Worm (Caenorhabditis elegans) whole organism, mixed stage, embryonic: ENCODE measurements around the gene bkip-1.

ENCODE experiments used
- M03D4.4 ChIP-seq: sonication (generic microtip); optimal IDR thresholded peaks from 2 replicates; lab custom pipeline; 2017; ENCODE audit warnings: mild to moderate bottlenecking, missing genetic modification characterization, missing compliant biosample characterization
- bed-3 ChIP-seq: fragments of 200-800 bp; sonication (Bioruptor generic); optimal IDR thresholded peaks from 3 replicates; lab custom pipeline; 2018; ENCODE audit warnings: mild to moderate bottlenecking, missing genetic modification characterization, moderate library complexity, missing compliant biosample characterization
- blmp-1 ChIP-seq: fragments of 150-350 bp; optimal IDR thresholded peaks from 2 replicates; lab custom pipeline; 2014; ENCODE audit warnings: missing biosample characterization, missing genetic modification characterization
- ceh-39 ChIP-seq: fragments of 150-350 bp; optimal IDR thresholded peaks from 2 replicates; lab custom pipeline; 2014; ENCODE audit warnings: missing biosample characterization, missing genetic modification characterization
- ceh-43 ChIP-seq: fragments of 200-800 bp; sonication (Bioruptor generic); optimal IDR thresholded peaks from 2 replicates; lab custom pipeline; 2018; ENCODE audit warnings: mild to moderate bottlenecking, missing genetic modification characterization, moderate library complexity, missing compliant biosample characterization
- ces-1 ChIP-seq: fragments of 150-350 bp; optimal IDR thresholded peaks from 2 replicates; lab custom pipeline; 2014; ENCODE audit warnings: missing biosample characterization, missing genetic modification reagents, missing genetic modification characterization
- cnd-1 ChIP-seq: fragments of 200-800 bp; sonication (Bioruptor generic); optimal IDR thresholded peaks from 2 replicates; lab custom pipeline; 2018; ENCODE audit warnings: mild to moderate bottlenecking, missing genetic modification characterization, missing compliant biosample characterization
- drap-1 ChIP-seq: fragments of 200-800 bp; sonication (Bioruptor generic); optimal IDR thresholded peaks from 3 replicates; lab custom pipeline; 2018; ENCODE audit warnings: mild to moderate bottlenecking, missing genetic modification characterization, missing compliant biosample characterization
- elt-1 ChIP-seq: sonication (generic microtip); optimal IDR thresholded peaks from 2 replicates; lab custom pipeline; 2017; ENCODE audit warnings: missing genetic modification characterization, mild to moderate bottlenecking, missing compliant biosample characterization, antibody characterized with exemption, moderate library complexity, borderline replicate concordance; ENCODE audit not compliant: insufficient read depth
- flh-1 ChIP-seq: fragments of 200-800 bp; sonication (Bioruptor generic); optimal IDR thresholded peaks from 2 replicates; lab custom pipeline; 2018; ENCODE audit warnings: mild to moderate bottlenecking, missing genetic modification characterization, moderate library complexity, missing compliant biosample characterization
- ham-2 ChIP-seq: fragments of 200-800 bp; sonication (Bioruptor generic); optimal IDR thresholded peaks from 2 replicates; lab custom pipeline; 2018; ENCODE audit warnings: mild to moderate bottlenecking, missing genetic modification characterization, missing compliant biosample characterization
- hlh-1 ChIP-seq: fragments of 150-350 bp; optimal IDR thresholded peaks from 2 replicates; lab custom pipeline; 2014; ENCODE audit warnings: missing biosample characterization, missing genetic modification reagents, missing genetic modification characterization
- lin-13 ChIP-seq: fragments of 150-350 bp; optimal IDR thresholded peaks from 2 replicates; lab custom pipeline; 2014; ENCODE audit warnings: missing biosample characterization, missing genetic modification characterization
- lin-32 ChIP-seq: fragments of 200-800 bp; sonication (Bioruptor generic); optimal IDR thresholded peaks from 2 replicates; lab custom pipeline; 2018; ENCODE audit warnings: mild to moderate bottlenecking, missing genetic modification characterization, missing compliant biosample characterization
- lsy-2 ChIP-seq: fragments of 150-350 bp; optimal IDR thresholded peaks from 2 replicates; lab custom pipeline; 2014; ENCODE audit warnings: missing biosample characterization, missing genetic modification characterization
- mab-5 ChIP-seq: fragments of 150-350 bp; optimal IDR thresholded peaks from 2 replicates; lab custom pipeline; 2014; ENCODE audit warnings: missing biosample characterization, missing genetic modification characterization
- mep-1 ChIP-seq: fragments of 150-350 bp; optimal IDR thresholded peaks from 2 replicates; lab custom pipeline; 2017; ENCODE audit warnings: missing biosample characterization, missing genetic modification reagents, missing genetic modification characterization, inconsistent platforms
- mls-2 ChIP-seq: sonication (generic microtip); optimal IDR thresholded peaks from 2 replicates; lab custom pipeline; 2016; ENCODE audit warnings: mild to moderate bottlenecking, missing genetic modification characterization, moderate library complexity, missing compliant biosample characterization
- nhr-2 ChIP-seq: fragments of 150-350 bp; optimal IDR thresholded peaks from 2 replicates; lab custom pipeline; 2014; ENCODE audit warnings: missing biosample characterization, missing genetic modification characterization
- nhr-237 ChIP-seq: fragments of 150-350 bp; optimal IDR thresholded peaks from 2 replicates; lab custom pipeline; 2014; ENCODE audit warnings: missing biosample characterization, missing genetic modification characterization
- nhr-28 ChIP-seq: fragments of 150-350 bp; optimal IDR thresholded peaks from 2 replicates; lab custom pipeline; 2014; ENCODE audit warnings: missing biosample characterization, missing genetic modification characterization
- nhr-76 ChIP-seq: sonication (generic microtip); optimal IDR thresholded peaks from 2 replicates; lab custom pipeline; 2017; ENCODE audit warnings: missing biosample characterization, missing genetic modification characterization
- pha-4 ChIP-seq: fragments of 150-350 bp; optimal IDR thresholded peaks from 2 replicates; lab custom pipeline; 2018; ENCODE audit warnings: missing biosample characterization, missing genetic modification reagents, missing genetic modification characterization
- sem-2 ChIP-seq: fragments of 200-800 bp; sonication (Bioruptor generic); optimal IDR thresholded peaks from 2 replicates; lab custom pipeline; 2018; ENCODE audit warnings: mild to moderate bottlenecking, missing genetic modification characterization, missing compliant biosample characterization
- snpc-4 ChIP-seq: fragments of 150-350 bp; optimal IDR thresholded peaks from 2 replicates; lab custom pipeline; 2014; ENCODE audit warnings: missing biosample characterization, missing genetic modification characterization
- sptf-1 ChIP-seq: sonication (generic microtip); optimal IDR thresholded peaks from 2 replicates; lab custom pipeline; 2017; ENCODE audit warnings: mild to moderate bottlenecking, missing genetic modification characterization, moderate library complexity, missing compliant biosample characterization
- tbx-8 ChIP-seq: fragments of 200-800 bp; sonication (Bioruptor generic); optimal IDR thresholded peaks from 2 replicates; lab custom pipeline; 2018; ENCODE audit warnings: mild to moderate bottlenecking, missing genetic modification characterization, moderate library complexity, missing compliant biosample characterization
- unc-120 ChIP-seq: sonication (generic microtip); optimal IDR thresholded peaks from 2 replicates; lab custom pipeline; 2017; ENCODE audit warnings: missing genetic modification characterization, missing compliant biosample characterization; ENCODE audit not compliant: poor library complexity, severe bottlenecking
- unc-39 ChIP-seq: fragments of 150-350 bp; optimal IDR thresholded peaks from 2 replicates; lab custom pipeline; 2014; ENCODE audit warnings: missing biosample characterization, missing genetic modification characterization
- unc-62 ChIP-seq: fragments of 150-350 bp; optimal IDR thresholded peaks from 2 replicates; lab custom pipeline; 2014; ENCODE audit warnings: missing biosample characterization, missing genetic modification reagents, missing genetic modification characterization
- zip-8 ChIP-seq: fragments of 150-350 bp; optimal IDR thresholded peaks from 2 replicates; lab custom pipeline; 2014; ENCODE audit warnings: missing biosample characterization, missing genetic modification characterization
- ztf-11 ChIP-seq: fragments of 150-350 bp; optimal IDR thresholded peaks from 2 replicates; lab custom pipeline; 2014; ENCODE audit warnings: missing biosample characterization, missing genetic modification characterization

bkip-1 gene

ce11 chrII:14136302-14136701, 35.2 kb downstream of the bkip-1 start:
- TF ChIP-seq M03D4.4 (tag; lab: Kevin White, UChicago): no peak
- TF ChIP-seq ztf-11 (tag; lab: Kevin White, UChicago): no peak
- no peak for TF ChIP-seq ham-2
- no peak for TF ChIP-seq nhr-28 (tag; lab: Kevin White, UChicago)
- TF ChIP-seq zip-8 (tag; lab: Kevin White, UChicago): no peak
- no peak for TF ChIP-seq lin-32 (GFP tag; lab: Kevin White, UChicago)
- TF ChIP-seq blmp-1 (tag; lab: Kevin White, UChicago): no peak
- TF ChIP-seq ceh-39: no peak
- TF ChIP-seq ces-1: no peak
- TF ChIP-seq lin-13 (tag; lab: Kevin White, UChicago): no peak
- TF ChIP-seq flh-1 (GFP tag; lab: Kevin White, UChicago): no peak
- TF ChIP-seq elt-1: no peak
- no peak for TF ChIP-seq drap-1 (GFP tag; lab: Kevin White, UChicago)
- TF ChIP-seq unc-120 (tag; lab: Kevin White, UChicago): no peak
- TF ChIP-seq hlh-1 (tag; lab: Kevin White, UChicago): no peak
- TF ChIP-seq unc-39 (tag; lab: Kevin White, UChicago): no peak
- no peak for TF ChIP-seq bed-3

- no peak for TF ChIP-seq blmp-1 (tag; lab: Kevin White, UChicago)
- no peak for TF ChIP-seq mls-2 (tag; lab: Kevin White, UChicago)
- no peak for TF ChIP-seq elt-1
- TF ChIP-seq cnd-1 (tag; lab: Kevin White, UChicago): no peak
- TF ChIP-seq mep-1 (tag; lab: Kevin White, UChicago): no peak
- no peak for TF ChIP-seq flh-1 (GFP tag; lab: Kevin White, UChicago)
- TF ChIP-seq unc-62 (GFP tag; lab: Kevin White, UChicago): no peak
- TF ChIP-seq tbx-8 (GFP tag; lab: Kevin White, UChicago): no peak
- no peak for TF ChIP-seq sem-2
- no peak for TF ChIP-seq ceh-39
- TF ChIP-seq ces-1: no peak
- no peak for TF ChIP-seq nhr-237
- no peak for TF ChIP-seq lin-32 (GFP tag; lab: Kevin White, UChicago)
- no peak for TF ChIP-seq zip-8 (tag; lab: Kevin White, UChicago)
- TF ChIP-seq ham-2: no peak
- no peak for TF ChIP-seq nhr-28 (tag; lab: Kevin White, UChicago)
- no peak for TF ChIP-seq pha-4 (tag; lab: Kevin White, UChicago)
- no peak for TF ChIP-seq snpc-4 (tag; lab: Kevin White, UChicago)
- TF ChIP-seq unc-39 (tag; lab: Kevin White, UChicago): no peak
Observed at ce11 chrII:14137538-14137937, 36.5 kb downstream of the bkip-1 start, which contains the start of gene K09E4.1. Gene K09E4.1, plus strand, starts transcription at chrII:14137838.

ce11 chrII:14138849-14139419, 37.9 kb downstream of the bkip-1 start:
- TF ChIP-seq unc-39 (tag; lab: Kevin White, UChicago) (no peak), ceh-43 (GFP tag; lab: Kevin White, UChicago) (no peak), flh-1 (GFP tag; lab: Kevin White, UChicago) (no peak), nhr-237 (no peak), mep-1 (tag; lab: Kevin White, UChicago) (no peak), ham-2 (no peak), hlh-1 (tag; lab: Kevin White, UChicago) (no peak), nhr-76 (tag; lab: Kevin White, UChicago) (no peak), drap-1 (GFP tag; lab: Kevin White, UChicago) (no peak), M03D4.4 (tag; lab: Kevin White, UChicago) (no peak), ces-1 (no peak), ztf-11 (tag; lab: Kevin White, UChicago) (no peak), unc-62 (GFP tag; lab: Kevin White, UChicago) (no peak), lin-13 (tag; lab: Kevin White, UChicago) (no peak), mab-5 (tag; lab: Kevin White, UChicago) (no peak), sptf-1 (tag; lab: Kevin White, UChicago) (no peak), zip-8 (tag; lab: Kevin White, UChicago) (no peak), cnd-1 (tag; lab: Kevin White, UChicago) (no peak), nhr-2 (tag; lab: Kevin White, UChicago) (no peak), pha-4 (tag; lab: Kevin White, UChicago) (no peak)

ce11 chrII:14142098-14142554, 41.1 kb downstream of the bkip-1 start, which contains the start of gene cacn-1:
Gene cacn-1, minus strand, starts transcription at chrII:14142148.
- peak; percentile 7 for TF ChIP-seq sptf-1 (tag; lab: Kevin White, UChicago)
- TF ChIP-seq ces-1: peak; percentile 30
- TF ChIP-seq lsy-2 (tag; lab: Kevin White, UChicago): peak; percentile 8
